Fruit fly (Drosophila melanogaster): ENCODE results near the gene Trf2.

DNA sequence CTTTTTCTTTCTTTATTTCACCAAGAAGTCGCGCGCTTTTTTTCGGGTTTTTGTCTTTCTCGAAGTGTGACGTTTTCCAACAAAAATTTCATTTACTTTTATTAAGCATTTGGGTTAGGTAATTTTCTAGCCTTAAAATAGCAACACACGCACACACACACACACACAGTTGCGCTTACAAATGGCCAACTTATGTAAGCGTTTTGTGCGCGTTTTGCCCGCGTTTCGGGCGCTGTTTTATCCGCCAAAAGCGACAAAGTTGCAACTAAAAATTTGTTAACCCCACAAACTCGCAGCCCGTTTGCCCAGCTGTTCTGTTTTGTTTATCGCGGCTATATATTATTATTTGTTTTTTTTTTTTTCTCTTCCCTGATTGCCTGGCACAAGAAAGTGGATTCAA is 42.7 kb upstream of the Trf2 start:
- TF ChIP-seq Myc (optimal IDR thresholded peaks at IDR 0.05), result no peak
- TF ChIP-seq rgr (GFP tag; optimal IDR thresholded peaks at IDR 0.05), result no peak
- no peak for TF ChIP-seq GATAd (GFP tag; optimal IDR thresholded peaks at IDR 0.05)
- TF ChIP-seq Jra (GFP tag; optimal IDR thresholded peaks at IDR 0.05), result no peak
- no peak for TF ChIP-seq CG32264 (GFP tag; optimal IDR thresholded peaks at IDR 0.05)
- TF ChIP-seq h (GFP tag; optimal IDR thresholded peaks at IDR 0.05), result no peak
- no peak for TF ChIP-seq usp (GFP tag; optimal IDR thresholded peaks at IDR 0.05)
- TF ChIP-seq CrebA (GFP tag; optimal IDR thresholded peaks at IDR 0.05; ENCODE audit: borderline replicate concordance), result no peak
- no peak for TF ChIP-seq ey (GFP tag; optimal IDR thresholded peaks at IDR 0.05)
- no peak for TF ChIP-seq Abd-B (GFP tag; optimal IDR thresholded peaks at IDR 0.05)
- TF ChIP-seq fru (GFP tag; optimal IDR thresholded peaks at IDR 0.05), result no peak

Measured in whole organism, wandering third instar larva.